Fruit fly (Drosophila melanogaster): Measurements from ENCODE around the gene chp.

The chp gene

dm6 chr3R:31252093-31252962 lies 41.8 kb upstream of the chp start, which contains the start of the genes qless and mRpL32 (continued):
- TF ChIP-seq CG2199 (GFP tag; IDR thresholded peaks at IDR 0.05) (no peak), CG7987 (GFP tag; optimal IDR thresholded peaks at IDR 0.05) (peak; percentile 25), CG4707 (GFP tag; optimal IDR thresholded peaks at IDR 0.05) (no peak), CG1792 (GFP tag; optimal IDR thresholded peaks at IDR 0.05) (peak; percentile 74), MESR4 (GFP tag; optimal IDR thresholded peaks at IDR 0.05) (peak; percentile 15), NC2α (GFP tag; optimal IDR thresholded peaks at IDR 0.05) (no peak), zen (tag; optimal IDR thresholded peaks at IDR 0.05) (peak; percentile 51), TFAM (GFP tag; optimal IDR thresholded peaks at IDR 0.05) (peak; percentile 0), tap (tag; optimal IDR thresholded peaks at IDR 0.05) (no peak), ro (GFP tag; IDR thresholded peaks at IDR 0.05) (no peak), CG4730 (GFP tag; IDR thresholded peaks at IDR 0.05) (peak; percentile 76), lola (GFP tag; optimal IDR thresholded peaks at IDR 0.05) (peak in 1 of 3 experiments; percentile 34), CG8478 (optimal IDR thresholded peaks at IDR 0.05) (no peak), CG18619 (GFP tag; optimal IDR thresholded peaks at IDR 0.05) (no peak), peb (GFP tag; IDR thresholded peaks at IDR 0.05) (peak; percentile 85), Sin3A (optimal IDR thresholded peaks at IDR 0.05) (peak; percentile 64), crc (GFP tag; optimal IDR thresholded peaks at IDR 0.05) (peak; percentile 52), mld (GFP tag; IDR thresholded peaks at IDR 0.05; ENCODE audit: partially characterized antibody) (no peak), gro (GFP tag; optimal IDR thresholded peaks at IDR 0.05) (peak; percentile 86), nau (GFP tag; optimal IDR thresholded peaks at IDR 0.05) (peak; percentile 72), CG8765 (GFP tag; IDR thresholded peaks at IDR 0.05) (peak; percentile 69), Ets65A (GFP tag) (peak; percentile 95), tna (GFP tag; IDR thresholded peaks at IDR 0.05; ENCODE audit: partially characterized antibody) (no peak), NC2β (GFP tag; optimal IDR thresholded peaks at IDR 0.05) (peak; percentile 25), CG2129 (GFP tag; IDR thresholded peaks at IDR 0.05; ENCODE audit: partially characterized antibody) (peak; percentile 61; the same call in 1 of the 2 replicates), Opbp (GFP tag; IDR thresholded peaks at IDR 0.05; ENCODE audit: partially characterized antibody) (peak; percentile 24; the same call in 1 of the 3 replicates), CG4424 (GFP tag; optimal IDR thresholded peaks at IDR 0.05) (peak; percentile 76), danr (GFP tag; IDR thresholded peaks at IDR 0.05) (no peak), CG7786 (GFP tag; optimal IDR thresholded peaks at IDR 0.05) (no peak), caup (GFP tag; optimal IDR thresholded peaks at IDR 0.05; ENCODE audit: severe bottlenecking) (peak; percentile 46), Chrac-16 (GFP tag; optimal IDR thresholded peaks at IDR 0.05) (peak; percentile 54), hkb (optimal IDR thresholded peaks at IDR 0.05) (no peak), hkb (GFP tag; IDR thresholded peaks at IDR 0.05) (peak; percentile 80), Hr3 (GFP tag; optimal IDR thresholded peaks at IDR 0.05) (no peak), Meics (GFP tag; optimal IDR thresholded peaks at IDR 0.05) (no peak), Bteb2 (GFP tag; optimal IDR thresholded peaks at IDR 0.05) (peak; percentile 28), Dfd (GFP tag; optimal IDR thresholded peaks at IDR 0.05) (no peak), Gsc (GFP tag; IDR thresholded peaks at IDR 0.05) (peak; percentile 45; the same call in 1 of the 2 replicates), ERR (GFP tag; optimal IDR thresholded peaks at IDR 0.05) (peak; percentile 60), prd (optimal IDR thresholded peaks at IDR 0.05) (no peak), prd (GFP tag; IDR thresholded peaks at IDR 0.05) (peak; percentile 94), abd-A (tag; optimal IDR thresholded peaks at IDR 0.05) (no peak), vvl (GFP tag; IDR thresholded peaks at IDR 0.05) (peak; percentile 89), MTF-1 (GFP tag; optimal IDR thresholded peaks at IDR 0.05; ENCODE audit: borderline replicate concordance) (no peak), CG6765 (GFP tag; optimal IDR thresholded peaks at IDR 0.05) (no peak), CG31365 (tag; optimal IDR thresholded peaks at IDR 0.05) (no peak), GATAe (GFP tag; conservative IDR thresholded peaks at IDR 0.05) (peak; percentile 61), PHDP (tag; optimal IDR thresholded peaks at IDR 0.05) (peak; percentile 14), otp (GFP tag; IDR thresholded peaks at IDR 0.05) (no peak), pb (GFP tag; optimal IDR thresholded peaks at IDR 0.05) (no peak)

All from whole organism, embryonic.